Fruit fly (Drosophila melanogaster): ENCODE results near the gene RfC4.
A peak's percentile ranks its signal among the peaks of the same experiment; 100 is the strongest.

Gene RfC4

DNA sequence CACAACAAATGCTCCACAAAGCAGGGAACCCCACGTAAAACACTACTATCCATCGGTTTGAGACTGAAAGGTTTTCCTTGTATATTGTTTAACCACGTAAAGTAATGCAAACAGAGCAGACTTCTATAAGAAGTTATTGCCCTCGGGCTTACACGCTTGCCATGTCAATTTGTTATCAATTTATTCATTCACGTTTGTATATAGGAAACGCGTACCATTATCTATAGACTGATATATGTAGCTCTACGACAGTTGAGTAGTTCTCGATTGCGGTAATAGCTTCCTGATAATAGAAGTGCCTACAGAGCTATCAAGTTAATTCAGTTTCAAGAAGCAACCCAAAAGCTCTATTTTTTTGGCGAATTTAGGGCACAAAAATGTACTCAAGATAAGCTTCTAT, 36.6 kb downstream of the RfC4 start:
- TF ChIP-seq CG3919 (GFP tag; optimal IDR thresholded peaks at IDR 0.05) (no peak), fkh (GFP tag; optimal IDR thresholded peaks at IDR 0.05) (peak; percentile 36), svp (GFP tag) (peak; percentile 4)

DNA sequence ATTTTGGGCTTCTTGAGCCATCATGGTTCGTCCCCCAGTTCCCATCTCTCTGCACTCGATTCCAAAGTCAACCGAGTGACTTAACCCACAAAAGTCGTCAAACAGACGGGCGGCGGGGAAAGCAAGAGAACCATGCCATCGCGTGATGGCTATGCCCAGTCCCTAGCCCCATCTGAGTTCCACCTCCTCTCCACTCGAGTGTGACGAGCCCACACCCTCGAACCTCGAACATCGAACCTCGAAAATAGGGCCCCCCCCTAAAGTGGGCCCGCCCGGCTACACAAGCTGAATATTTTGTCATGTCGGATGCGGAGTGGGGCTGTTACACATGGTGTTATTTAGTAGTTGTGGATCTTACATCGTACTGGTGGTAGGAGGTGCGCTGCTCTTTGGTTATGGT, 39.3 kb downstream of the RfC4 start:
- TF ChIP-seq ss (GFP tag; optimal IDR thresholded peaks at IDR 0.05) (peak in 1 of 2 experiments; percentile 96), Hr4 (GFP tag; optimal IDR thresholded peaks at IDR 0.05) (no peak)

DNA sequence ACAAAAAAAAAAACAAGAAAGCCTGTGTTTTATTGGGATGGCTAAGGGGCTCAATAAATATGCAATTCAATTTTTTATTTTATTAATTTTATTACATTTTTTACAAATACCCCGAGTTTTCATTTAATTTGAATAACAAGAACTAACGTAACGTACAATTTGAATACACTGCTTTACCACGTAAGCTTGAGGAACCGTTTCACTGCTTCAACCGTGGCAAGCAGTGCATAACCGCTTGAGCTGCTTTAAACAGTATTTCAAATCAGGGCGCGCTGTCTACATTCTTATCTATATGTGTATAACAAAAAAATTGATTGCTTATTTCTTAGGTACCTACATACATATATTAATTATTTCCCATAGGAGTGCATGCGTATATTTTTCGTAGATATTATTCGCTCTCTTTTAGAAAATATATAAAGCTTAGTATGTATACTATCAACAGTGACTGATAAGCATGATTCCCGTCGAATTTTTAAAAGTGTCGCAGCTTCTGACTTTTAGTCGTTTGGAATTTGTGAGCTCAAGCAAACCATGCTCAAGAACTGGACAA, 43.1 kb downstream of the RfC4 start, which contains the start of gene CG14990:
Gene CG14990, plus strand, starts transcription at position 503 of the 553 bp plus-strand sequence.
- TF ChIP-seq dsx (GFP tag; optimal IDR thresholded peaks at IDR 0.05; ENCODE audit: poor library complexity, severe bottlenecking) (no peak), Sox14 (GFP tag; optimal IDR thresholded peaks at IDR 0.05) (no peak), OdsH (GFP tag; optimal IDR thresholded peaks at IDR 0.05) (no peak), salr (GFP tag; optimal IDR thresholded peaks at IDR 0.05) (no peak), Ets21C (GFP tag; optimal IDR thresholded peaks at IDR 0.05) (no peak), spab (GFP tag; optimal IDR thresholded peaks at IDR 0.05) (no peak), CG8319 (GFP tag; optimal IDR thresholded peaks at IDR 0.05) (no peak), CG11294 (GFP tag; IDR thresholded peaks at IDR 0.05) (no peak), ss (GFP tag; optimal IDR thresholded peaks at IDR 0.05) (no peak), vri (GFP tag; optimal IDR thresholded peaks at IDR 0.05) (no peak), CG6792 (GFP tag; optimal IDR thresholded peaks at IDR 0.05) (no peak)

DNA sequence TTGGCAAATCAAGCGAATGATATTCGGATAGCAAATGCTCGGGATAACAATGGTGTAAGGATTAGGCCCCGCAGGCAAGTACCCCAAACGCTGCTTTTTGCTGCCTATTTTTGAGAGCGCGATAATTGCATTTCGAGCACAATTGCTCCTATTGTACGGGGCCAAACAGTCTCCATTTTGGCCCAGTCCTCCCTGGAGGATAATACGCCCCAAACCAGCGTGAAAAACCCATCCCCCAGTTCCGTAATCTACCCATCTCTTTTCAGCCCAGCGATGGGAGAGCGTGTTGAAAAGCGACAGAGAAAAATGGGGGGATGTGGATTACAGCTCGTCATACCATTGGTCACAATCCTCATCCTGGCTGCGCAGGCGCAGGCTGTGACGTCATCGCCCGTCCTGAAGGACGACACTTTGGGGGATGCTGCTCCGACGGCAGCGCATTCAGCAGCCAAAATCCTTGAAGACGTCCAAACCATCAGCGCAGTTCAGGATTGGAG, 47.1 kb downstream of the RfC4 start, which contains the start of gene Gad1:
Gene Gad1, minus strand, starts transcription at position 51 of the 497 bp plus-strand sequence.
- no peak for TF ChIP-seq OdsH (GFP tag; optimal IDR thresholded peaks at IDR 0.05)
- no peak for TF ChIP-seq CG9139 (GFP tag; optimal IDR thresholded peaks at IDR 0.05)
- no peak for TF ChIP-seq CG31627 (GFP tag; optimal IDR thresholded peaks at IDR 0.05)
- no peak for TF ChIP-seq Hr39 (GFP tag; optimal IDR thresholded peaks at IDR 0.05)
- no peak for TF ChIP-seq CG6276 (GFP tag; optimal IDR thresholded peaks at IDR 0.05)
- no peak for TF ChIP-seq fd59A (GFP tag; optimal IDR thresholded peaks at IDR 0.05)
- TF ChIP-seq ss (GFP tag; optimal IDR thresholded peaks at IDR 0.05) = no peak
- TF ChIP-seq CG10631 (GFP tag; optimal IDR thresholded peaks at IDR 0.05) = no peak
- TF ChIP-seq Lpt (GFP tag; optimal IDR thresholded peaks at IDR 0.05) = no peak
- TF ChIP-seq Blimp-1 (GFP tag; optimal IDR thresholded peaks at IDR 0.05) = no peak
- TF ChIP-seq CG11294 (GFP tag; IDR thresholded peaks at IDR 0.05) = no peak
- TF ChIP-seq CG11762 (GFP tag; optimal IDR thresholded peaks at IDR 0.05; ENCODE audit: insufficient read depth) = no peak

- TF ChIP-seq CG9139 (GFP tag; optimal IDR thresholded peaks at IDR 0.05) (no peak), cyc (GFP tag; optimal IDR thresholded peaks at IDR 0.05) (no peak), salr (GFP tag; optimal IDR thresholded peaks at IDR 0.05) (no peak), CG8632 (GFP tag; optimal IDR thresholded peaks at IDR 0.05) (no peak), CG31627 (GFP tag; optimal IDR thresholded peaks at IDR 0.05) (no peak), CG6276 (GFP tag; optimal IDR thresholded peaks at IDR 0.05) (no peak), dac (GFP tag; optimal IDR thresholded peaks at IDR 0.05) (no peak), CG7368 (GFP tag; optimal IDR thresholded peaks at IDR 0.05) (no peak), CG6792 (GFP tag; optimal IDR thresholded peaks at IDR 0.05) (no peak), CG3919 (GFP tag; optimal IDR thresholded peaks at IDR 0.05) (no peak), CG3032 (tag; optimal IDR thresholded peaks at IDR 0.05) (no peak), CG10631 (GFP tag; optimal IDR thresholded peaks at IDR 0.05) (no peak), CG8319 (GFP tag; optimal IDR thresholded peaks at IDR 0.05) (no peak), CG8119 (GFP tag; IDR thresholded peaks at IDR 0.05) (no peak), vri (GFP tag; optimal IDR thresholded peaks at IDR 0.05) (no peak), spab (GFP tag; optimal IDR thresholded peaks at IDR 0.05) (no peak), Eip78C (GFP tag) (no peak)
Observed at dm6 chr3L:4087281-4087680, 48.6 kb downstream of the RfC4 start, which contains the start of gene CG14989. Gene CG14989 (plus strand): TSS chr3L:4087581.

Data from whole organism, prepupa.